Worm (Caenorhabditis elegans) whole organism, early embryonic: ENCODE measurements around the gene col-173.
"Not testable (repeated sequence)": the region's sequence is repeated elsewhere in the genome, so short reads cannot be mapped to it uniquely, and the experiment has no call there.

Experiments used
- B0310.2 ChIP-seq: sonication (generic microtip); optimal IDR thresholded peaks from 2 replicates; lab custom pipeline; 2016; ENCODE audit warnings: mild to moderate bottlenecking, missing genetic modification characterization, missing compliant biosample characterization
- ama-1 ChIP-seq: fragments of 150-350 bp; optimal IDR thresholded peaks from 2 replicates; lab custom pipeline; 2014
- ceh-36 ChIP-seq: sonication (generic microtip); optimal IDR thresholded peaks from 2 replicates; lab custom pipeline; 2016; ENCODE audit warnings: missing genetic modification characterization, inconsistent platforms, missing compliant biosample characterization
- hmbx-1 ChIP-seq: sonication (generic microtip); optimal IDR thresholded peaks from 2 replicates; lab custom pipeline; 2016; ENCODE audit warnings: mild to moderate bottlenecking, missing genetic modification characterization, missing compliant biosample characterization
- hnd-1 ChIP-seq: sonication (generic microtip); optimal IDR thresholded peaks from 2 replicates; lab custom pipeline; 2016; ENCODE audit warnings: missing genetic modification characterization, missing compliant biosample characterization
- pes-1 ChIP-seq: fragments of 200-800 bp; sonication (Bioruptor generic); IDR thresholded peaks from 2 replicates; pipeline ENCODE4 v1.3.6; 2022; ENCODE audit warnings: missing genetic modification reagents, missing genetic modification characterization, missing compliant biosample characterization

- TF ChIP-seq ama-1 (lab: Kevin White, UChicago); hnd-1 (tag; lab: Kevin White, UChicago); B0310.2 (tag; lab: Kevin White, UChicago); hmbx-1 (tag; lab: Kevin White, UChicago); pes-1 (GFP tag; lab: Robert Waterston, UW); ceh-36: not testable (repeated sequence)
Observed at ce11 chrX:6868669-6869068, 8.7 kb downstream of the col-173 start, which contains the start of gene C53B7.6.
